Worm (Caenorhabditis elegans) whole organism, L3 larva: ENCODE results near the gene C27A2.7.

Source experiments
- R02D3.7 ChIP-seq: fragments of 150-350 bp; optimal IDR thresholded peaks from 2 replicates; lab custom pipeline; 2014; ENCODE audit warnings: missing biosample characterization, missing genetic modification characterization
- ZK546.5 ChIP-seq: sonication (generic microtip); optimal IDR thresholded peaks from 2 replicates; lab custom pipeline; 2017; ENCODE audit warnings: missing biosample characterization, missing genetic modification characterization
- elt-2 ChIP-seq: sonication (generic microtip); optimal IDR thresholded peaks from 2 replicates; lab custom pipeline; 2016; ENCODE audit warnings: missing genetic modification reagents, mild to moderate bottlenecking, missing genetic modification characterization, missing compliant biosample characterization
- fos-1 ChIP-seq: fragments of 150-350 bp; optimal IDR thresholded peaks from 2 replicates; lab custom pipeline; 2014; ENCODE audit warnings: missing biosample characterization, missing genetic modification characterization
- mdl-1 ChIP-seq: fragments of 150-350 bp; optimal IDR thresholded peaks from 2 replicates; lab custom pipeline; 2014; ENCODE audit warnings: missing biosample characterization, missing genetic modification characterization
- nhr-23 ChIP-seq: fragments of 150-350 bp; optimal IDR thresholded peaks from 2 replicates; lab custom pipeline; 2014; ENCODE audit warnings: missing biosample characterization, missing genetic modification reagents, missing genetic modification characterization
- nhr-25 ChIP-seq: sonication (generic microtip); optimal IDR thresholded peaks from 2 replicates; lab custom pipeline; 2017; ENCODE audit warnings: missing biosample characterization, missing genetic modification characterization
- nhr-76 ChIP-seq: fragments of 150-350 bp; sonication (generic microtip); optimal IDR thresholded peaks from 5 replicates; lab custom pipeline; 2014; ENCODE audit warnings: missing biosample characterization, missing genetic modification characterization
- nhr-77 ChIP-seq: fragments of 150-350 bp; optimal IDR thresholded peaks from 2 replicates; lab custom pipeline; 2014; ENCODE audit warnings: missing biosample characterization, missing genetic modification characterization
- pqm-1 ChIP-seq: fragments of 150-350 bp; optimal IDR thresholded peaks from 2 replicates; lab custom pipeline; 2017; ENCODE audit warnings: missing biosample characterization, missing genetic modification characterization, inconsistent platforms
- skn-1 ChIP-seq: fragments of 150-350 bp; optimal IDR thresholded peaks from 2 replicates; lab custom pipeline; 2014; ENCODE audit warnings: missing biosample characterization, missing genetic modification characterization
- unc-39 ChIP-seq: sonication (generic microtip); optimal IDR thresholded peaks from 4 replicates; lab custom pipeline; 2017; ENCODE audit warnings: missing biosample characterization, missing genetic modification characterization

DNA sequence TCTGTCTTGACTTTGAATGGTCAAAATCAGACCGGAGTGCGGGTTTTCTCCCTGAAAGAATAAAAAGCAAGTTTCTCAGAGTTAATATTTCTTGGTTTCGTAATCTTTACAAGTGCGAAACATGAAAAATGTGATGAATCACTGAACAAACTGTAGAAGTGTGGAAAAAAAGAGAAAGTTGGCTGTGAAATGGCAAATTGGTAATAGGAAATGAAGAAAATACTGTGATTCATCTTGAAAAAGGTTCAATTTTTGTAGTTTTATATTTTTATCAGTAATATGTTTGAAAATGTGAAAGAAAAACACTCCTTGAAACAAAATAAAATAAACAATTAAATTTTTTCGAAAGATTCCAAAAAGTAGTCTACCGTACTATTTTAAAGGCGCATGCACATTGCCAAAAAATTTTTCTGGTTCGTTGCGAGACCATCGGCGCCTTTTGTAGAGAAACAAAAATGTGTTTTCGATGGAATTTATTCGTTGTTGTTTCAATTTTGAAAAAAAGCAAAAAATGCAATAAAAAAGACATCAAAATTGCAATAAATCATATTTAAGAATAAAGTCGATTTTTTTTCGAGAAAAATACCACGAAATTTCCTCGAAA, 20.6 kb upstream of the C27A2.7 start, which contains the start of gene pld-1:
- TF ChIP-seq unc-39 (tag; lab: Kevin White, UChicago): no peak
- TF ChIP-seq ZK546.5: no peak
- no peak for TF ChIP-seq nhr-25 (tag; lab: Kevin White, UChicago)
- no peak for TF ChIP-seq skn-1 (tag; lab: Kevin White, UChicago)
- no peak for TF ChIP-seq nhr-23
- TF ChIP-seq nhr-77 (tag; lab: Kevin White, UChicago): no peak
- TF ChIP-seq R02D3.7 (tag; lab: Kevin White, UChicago): no peak
- TF ChIP-seq mdl-1 (tag; lab: Kevin White, UChicago): no peak
- TF ChIP-seq fos-1 (tag; lab: Kevin White, UChicago): no peak
- no peak for TF ChIP-seq pqm-1 (tag; lab: Kevin White, UChicago)
- no peak for TF ChIP-seq nhr-76 (tag; lab: Kevin White, UChicago)
- no peak for TF ChIP-seq elt-2 (tag; lab: Kevin White, UChicago)
